Fruit fly (Drosophila melanogaster) whole organism, larva: Measurements from ENCODE around the gene CG31817.
A peak's percentile ranks its signal among the peaks of the same experiment; 100 is the strongest.

Experiments used
- noc ChIP-seq: fragments of 200-800 bp; sonication (Bioruptor generic); optimal IDR thresholded peaks from 3 replicates; lab custom pipeline; 2019; ENCODE audit warnings: missing biosample characterization, mild to moderate bottlenecking, missing genetic modification characterization, moderate library complexity

CG31817 gene

DNA sequence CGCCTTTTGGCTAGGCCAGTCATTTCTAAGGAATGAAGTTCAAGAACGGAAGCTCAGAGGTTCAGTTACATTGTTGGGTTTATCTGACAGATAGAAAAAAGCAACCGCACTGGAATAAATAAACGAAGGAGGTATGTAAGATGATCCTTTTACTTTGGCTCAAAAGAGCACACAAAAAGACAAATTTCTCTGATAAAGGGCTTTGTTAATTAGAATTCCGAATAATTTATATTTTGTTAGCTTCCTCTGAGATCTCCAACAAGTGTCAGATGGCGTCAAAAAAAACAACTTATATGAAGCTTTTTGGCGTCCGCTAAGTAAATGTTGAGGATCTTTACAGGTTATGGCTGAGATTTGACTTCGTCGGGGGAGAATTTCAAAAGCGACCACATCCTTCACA is at the start of gene CG31817:
TSS of gene CG31817 (minus strand) at position 101 of the 400 bp plus-strand sequence.
- TF ChIP-seq noc (tag; lab: Kevin White, UChicago), result no peak

DNA sequence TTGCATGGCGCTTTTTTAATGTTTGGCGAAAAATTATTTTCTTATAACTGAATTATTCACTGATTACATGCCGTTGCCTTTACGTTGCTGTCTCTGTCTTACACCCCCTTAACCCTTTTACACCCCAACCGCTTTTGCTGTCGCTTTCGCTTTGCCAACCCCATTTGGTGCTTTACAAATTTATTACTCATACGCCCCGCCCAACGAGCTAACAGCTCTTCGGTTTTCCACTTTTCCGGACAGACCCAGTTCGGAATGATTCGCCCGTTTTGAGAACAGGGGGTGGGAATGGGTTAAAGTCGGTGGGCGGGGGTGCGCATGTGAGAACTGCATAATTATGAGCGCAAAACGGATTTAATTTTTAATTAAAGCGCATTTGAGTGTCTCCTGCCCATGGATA is 43.3 kb upstream of the CG31817 start:
- TF ChIP-seq noc (tag; lab: Kevin White, UChicago), result no peak

DNA sequence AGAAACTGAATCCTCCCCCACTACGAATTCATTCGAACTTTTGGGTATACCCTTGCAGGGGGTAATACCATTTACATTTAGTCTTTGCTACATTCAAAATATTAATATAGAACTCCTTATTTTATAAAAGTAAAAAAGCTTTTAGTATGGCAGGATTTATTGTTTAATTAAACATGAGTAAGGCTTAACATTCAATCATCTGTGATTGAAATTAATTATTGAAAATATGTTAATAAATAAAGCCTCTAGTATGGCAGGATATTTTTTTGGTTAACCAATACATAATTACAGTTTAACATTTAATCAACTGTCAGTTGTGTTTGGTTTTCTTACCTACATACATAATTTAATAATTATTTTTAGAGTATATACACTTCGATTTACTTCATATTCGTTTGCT is 37.0 kb upstream of the CG31817 start:
- TF ChIP-seq noc (tag; lab: Kevin White, UChicago), result no peak

DNA sequence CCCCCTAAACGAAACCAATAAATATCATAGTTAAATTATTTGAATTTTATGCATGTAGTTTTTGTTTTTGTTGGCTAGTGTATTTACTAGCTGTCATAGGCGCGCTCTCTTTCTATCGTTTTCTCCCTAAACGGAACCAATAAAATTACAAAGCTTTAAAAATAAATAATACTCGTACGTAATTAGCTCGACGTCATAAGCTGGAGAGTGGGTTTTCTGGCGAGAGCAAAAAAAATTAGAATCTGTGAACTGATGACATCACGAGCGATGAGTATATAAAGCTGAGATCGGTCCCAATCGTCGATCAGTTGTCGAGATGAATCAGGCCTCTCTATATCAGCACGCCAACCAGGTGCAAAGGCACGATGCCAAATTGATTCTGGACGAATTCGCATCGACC is 27.9 kb upstream of the CG31817 start, which contains the start of gene jhamt:
TSS of gene jhamt (plus strand) at position 301 of the 400 bp plus-strand sequence.
- TF ChIP-seq noc (tag; lab: Kevin White, UChicago), result no peak

DNA sequence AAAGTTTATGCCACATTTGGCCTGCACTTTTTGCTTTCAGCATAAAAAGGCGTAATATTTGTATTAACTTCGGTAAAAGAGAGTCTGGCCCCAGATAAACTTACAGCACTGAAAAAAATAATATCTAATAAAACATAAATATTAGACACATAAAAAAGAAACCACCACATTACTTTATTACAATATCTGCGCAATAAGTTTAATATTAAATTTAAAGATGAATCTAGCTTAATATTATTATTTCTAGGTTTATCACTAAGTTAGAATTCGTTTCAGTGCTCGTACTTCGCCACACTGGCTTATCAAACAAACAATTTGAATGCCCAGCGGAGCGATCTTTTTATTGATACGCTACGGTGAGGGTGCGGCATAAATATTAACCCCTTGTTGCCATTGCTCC is 20.2 kb upstream of the CG31817 start:
- no peak for TF ChIP-seq noc (tag; lab: Kevin White, UChicago)

DNA sequence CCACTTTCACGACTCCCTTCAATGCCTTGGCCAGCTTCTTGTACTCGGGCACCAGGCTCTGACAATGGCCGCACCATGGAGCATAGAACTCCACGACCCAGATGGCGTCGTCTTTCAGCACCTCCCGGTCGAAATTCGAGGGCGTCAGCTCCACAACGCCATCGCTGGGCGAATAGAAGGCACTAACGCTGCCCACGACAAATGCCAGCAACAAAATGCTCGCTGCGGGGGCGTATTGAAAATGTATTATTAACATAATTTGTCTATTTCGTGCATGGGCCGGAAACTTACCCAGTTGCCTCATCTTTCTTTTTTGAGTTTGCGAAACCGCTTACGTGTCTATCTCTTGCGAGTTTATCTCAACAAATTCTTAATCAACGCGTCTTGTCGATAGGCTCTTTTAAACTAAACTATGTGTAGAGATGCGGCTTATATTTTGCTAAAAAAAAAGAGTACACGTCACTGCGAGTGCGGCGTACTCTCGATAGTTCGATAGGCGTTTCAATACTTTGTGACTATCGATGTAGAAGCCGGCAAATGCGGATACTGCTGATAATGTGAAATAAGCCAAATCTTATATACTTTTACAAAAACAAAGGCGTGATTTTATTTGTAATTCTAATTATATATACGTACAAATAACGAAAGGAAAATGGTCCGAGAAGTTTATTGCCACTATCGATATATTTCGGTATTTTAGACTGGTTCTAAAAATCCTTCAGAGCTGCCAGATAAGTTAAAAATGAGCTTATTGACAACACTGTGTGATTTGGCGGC is 18.8 kb upstream of the CG31817 start, which contains the start of gene CaBP1:
TSS of gene CaBP1 (minus strand) at position 487 of the 777 bp plus-strand sequence.
- no peak for TF ChIP-seq noc (tag; lab: Kevin White, UChicago)

DNA sequence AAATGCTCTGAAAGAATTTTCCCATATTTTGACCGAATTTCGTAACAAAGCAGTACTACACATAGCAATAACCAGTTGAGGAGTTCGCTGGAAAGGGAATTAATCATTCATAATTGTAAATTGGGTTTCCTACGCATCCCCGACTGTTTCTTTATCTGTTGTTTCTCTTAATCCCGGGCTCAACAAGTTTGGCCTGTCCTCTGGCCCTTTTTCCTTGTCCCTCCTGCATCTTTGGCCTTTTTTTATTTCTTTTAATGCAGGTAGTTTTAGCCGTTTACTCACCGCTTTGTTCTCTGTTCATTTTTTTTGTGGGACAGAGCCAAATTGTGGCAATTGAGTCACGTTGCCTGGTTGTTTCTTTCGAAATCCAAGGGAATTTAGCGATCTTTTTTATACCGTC is 16.1 kb upstream of the CG31817 start:
- no peak for TF ChIP-seq noc (tag; lab: Kevin White, UChicago)

DNA sequence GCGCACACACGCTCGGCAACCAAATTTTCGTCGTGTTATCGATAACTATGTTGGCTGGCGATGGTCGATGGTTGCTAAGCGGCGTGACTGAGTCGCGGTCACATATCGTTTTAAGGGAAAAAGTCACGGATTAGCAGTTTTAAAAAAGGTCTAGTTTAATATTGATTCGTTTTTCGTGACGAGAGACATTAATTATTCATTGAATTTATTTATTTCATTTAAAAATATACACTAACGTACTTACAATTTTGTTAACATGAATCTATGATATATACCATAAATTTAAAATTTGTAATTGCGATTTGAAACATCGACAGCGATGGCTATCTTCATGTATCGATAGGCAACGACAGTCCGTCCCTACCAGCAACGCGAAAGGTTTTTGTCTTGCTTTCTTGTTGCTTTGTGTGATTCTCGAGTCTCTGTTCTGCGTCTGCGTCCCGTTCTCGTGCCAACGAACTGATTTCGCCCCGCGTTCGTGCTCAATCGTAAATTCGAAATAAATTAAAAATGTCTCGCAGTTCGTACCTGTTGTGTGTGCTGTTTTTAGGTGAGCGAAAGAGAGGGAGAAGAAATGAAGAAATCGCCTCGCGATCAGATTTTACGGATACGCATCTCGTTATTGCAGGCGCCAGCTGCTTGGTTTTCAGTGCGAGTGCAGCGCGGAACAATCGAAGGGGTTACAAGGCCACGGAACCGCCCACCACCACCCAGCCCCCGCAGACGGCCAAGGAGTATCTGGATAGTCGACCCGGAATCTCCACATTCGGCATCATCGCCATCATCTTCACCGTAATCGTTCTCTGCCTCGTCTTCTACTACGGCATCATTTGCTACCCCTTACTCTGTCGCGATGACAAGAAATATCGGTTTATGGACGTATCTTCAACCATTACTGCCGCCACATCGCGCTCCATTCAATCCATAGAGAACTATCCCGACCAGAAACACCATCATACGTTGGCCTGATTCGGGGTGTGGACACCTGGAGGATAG is 15.2 kb upstream of the CG31817 start, which contains the start of the genes Hyls1, chif and CG4455:
TSS of gene Hyls1 (minus strand) at position 44 of the 996 bp plus-strand sequence.
TSS of gene chif (minus strand) at position 44 of the 996 bp plus-strand sequence.
TSS of gene CG4455 (plus strand) at position 350 of the 996 bp plus-strand sequence.
- TF ChIP-seq noc (tag; lab: Kevin White, UChicago), result peak; percentile 57

DNA sequence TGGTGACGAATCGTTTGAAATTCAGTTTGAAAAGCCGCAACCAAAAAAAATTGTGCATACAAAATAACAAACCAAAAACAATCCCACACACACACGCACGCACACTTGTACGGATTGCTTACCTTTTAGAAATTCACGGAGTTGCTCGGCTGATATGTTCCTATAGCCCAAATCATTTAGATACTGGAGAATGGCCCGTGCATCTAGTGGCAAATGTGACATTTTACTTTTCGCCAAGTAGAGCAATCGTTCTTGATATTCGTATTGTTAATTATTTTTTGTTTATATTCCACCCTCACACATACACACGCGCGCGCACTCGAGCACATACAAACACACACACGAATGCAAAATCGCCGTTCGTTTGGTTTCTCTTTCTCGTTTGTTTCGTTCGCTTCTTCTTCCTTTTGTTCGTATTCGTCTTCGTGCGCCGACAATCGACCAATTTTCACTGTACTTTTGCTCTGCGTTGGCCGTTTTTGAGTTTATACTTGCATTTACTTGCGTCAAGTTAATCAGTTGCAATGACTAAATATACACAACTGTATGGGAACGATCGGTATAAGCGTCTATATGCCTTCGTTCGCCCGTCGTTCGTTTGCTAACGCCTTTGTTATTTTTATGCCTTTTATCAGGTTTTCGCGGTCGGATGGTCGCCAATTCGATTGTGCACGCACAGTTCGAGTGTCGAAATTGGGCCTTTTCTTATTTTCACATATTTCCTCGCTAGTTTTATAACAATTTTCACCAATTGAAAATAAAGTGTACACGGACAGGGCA is 14.3 kb upstream of the CG31817 start:
- TF ChIP-seq noc (tag; lab: Kevin White, UChicago), result no peak

DNA sequence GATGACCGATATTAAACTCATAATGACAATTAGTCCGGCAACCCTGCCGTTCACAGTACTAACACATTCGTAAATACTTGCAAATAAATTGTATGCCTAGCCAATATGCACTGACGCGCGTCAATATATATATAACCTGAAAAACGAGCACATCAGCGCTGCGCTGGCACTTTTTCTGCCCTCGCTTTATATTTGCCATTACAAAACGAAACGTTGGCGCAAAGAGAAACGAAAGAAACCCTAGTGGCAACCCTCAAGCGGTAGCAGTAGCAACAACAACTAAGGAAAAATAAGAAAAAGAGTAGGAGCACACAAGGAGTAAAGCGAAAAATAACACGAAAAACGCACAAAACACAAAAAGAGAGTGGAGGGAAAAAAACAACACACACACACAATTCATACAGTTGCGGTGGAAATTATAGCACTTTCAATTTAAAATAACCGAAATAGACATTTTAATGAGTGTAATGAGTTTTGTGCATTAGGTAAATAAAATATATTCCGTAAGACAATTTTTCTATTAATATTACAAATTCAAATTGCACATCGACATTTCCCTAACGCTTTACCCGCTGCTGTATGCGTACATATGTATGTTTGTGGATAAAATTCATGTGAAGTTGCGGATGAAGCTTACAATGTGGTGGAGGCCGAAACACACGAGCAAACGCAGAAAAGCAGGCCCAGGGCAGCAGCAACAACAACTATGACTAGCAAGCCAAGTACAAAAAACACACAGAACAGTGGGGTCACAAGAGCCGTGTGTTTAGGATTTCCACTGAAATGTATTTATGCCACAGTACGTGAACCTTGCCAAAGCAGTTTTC is 13.3 kb upstream of the CG31817 start:
- peak; percentile 99 for TF ChIP-seq noc (tag; lab: Kevin White, UChicago)

DNA sequence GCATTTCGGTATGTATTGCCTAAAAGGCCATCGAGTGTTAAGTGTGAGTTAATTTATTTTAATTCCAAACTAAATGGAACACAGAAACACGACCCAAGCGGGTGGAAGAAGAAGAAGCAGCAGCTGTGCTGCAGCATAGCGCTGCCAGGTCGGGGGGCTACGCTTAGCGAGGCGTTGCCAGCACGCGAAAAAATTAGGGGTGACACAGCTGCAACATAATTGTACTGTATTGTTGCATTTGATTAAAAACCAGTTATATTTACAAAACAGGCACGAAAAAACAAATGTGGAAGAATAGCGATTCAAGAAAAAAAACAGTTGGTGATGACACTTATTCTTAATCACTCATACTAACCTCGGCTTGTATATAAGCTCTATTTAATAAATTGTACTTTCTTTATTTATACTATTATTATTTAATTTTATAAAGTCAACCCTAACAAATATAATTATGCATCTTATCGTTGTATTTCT is 12.5 kb upstream of the CG31817 start:
- TF ChIP-seq noc (tag; lab: Kevin White, UChicago), result no peak

DNA sequence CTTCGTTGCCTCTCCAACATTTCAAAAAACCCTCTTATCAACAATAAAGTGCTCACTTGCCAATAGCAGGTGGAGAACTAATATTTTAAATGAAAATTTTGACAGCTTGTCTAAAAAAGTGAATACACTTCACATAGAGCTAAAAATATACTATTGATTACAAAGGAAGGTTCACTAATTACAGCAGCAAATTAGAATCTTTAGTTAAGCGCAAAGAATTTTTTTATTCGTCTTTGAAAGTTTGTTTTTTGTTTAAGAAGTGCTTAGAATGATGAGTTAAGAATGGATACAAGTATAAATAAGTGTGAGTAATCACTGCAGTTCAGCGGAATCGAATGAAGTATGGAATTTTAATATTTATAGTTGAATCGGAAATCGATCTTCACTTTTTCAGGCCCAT is 4.5 kb upstream of the CG31817 start, which contains the start of gene CG44405:
TSS of gene CG44405 (minus strand) at position 101 of the 400 bp plus-strand sequence.
- TF ChIP-seq noc (tag; lab: Kevin White, UChicago), result no peak

DNA sequence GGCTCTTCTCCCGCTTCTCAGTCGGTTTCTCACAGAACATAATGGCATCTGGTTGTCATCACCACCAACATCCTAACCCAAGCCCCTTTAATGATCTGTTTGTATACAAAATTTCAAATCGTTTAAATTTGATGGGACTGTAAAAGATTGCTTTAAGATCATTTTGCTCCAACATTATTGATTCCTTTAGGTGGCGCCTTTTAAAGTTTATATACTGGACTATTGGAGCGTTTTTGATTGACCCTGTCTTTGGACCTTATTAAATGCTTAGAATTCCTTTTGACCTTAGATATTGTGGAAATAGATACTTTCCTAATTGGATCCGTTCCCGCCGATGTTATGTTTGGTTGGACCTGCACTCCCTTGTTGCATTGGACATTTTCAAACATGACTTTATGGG is 2.6 kb upstream of the CG31817 start, which contains the start of gene CG42266:
TSS of gene CG42266 (minus strand) at position 101 of the 400 bp plus-strand sequence.
- TF ChIP-seq noc (tag; lab: Kevin White, UChicago), result no peak

DNA sequence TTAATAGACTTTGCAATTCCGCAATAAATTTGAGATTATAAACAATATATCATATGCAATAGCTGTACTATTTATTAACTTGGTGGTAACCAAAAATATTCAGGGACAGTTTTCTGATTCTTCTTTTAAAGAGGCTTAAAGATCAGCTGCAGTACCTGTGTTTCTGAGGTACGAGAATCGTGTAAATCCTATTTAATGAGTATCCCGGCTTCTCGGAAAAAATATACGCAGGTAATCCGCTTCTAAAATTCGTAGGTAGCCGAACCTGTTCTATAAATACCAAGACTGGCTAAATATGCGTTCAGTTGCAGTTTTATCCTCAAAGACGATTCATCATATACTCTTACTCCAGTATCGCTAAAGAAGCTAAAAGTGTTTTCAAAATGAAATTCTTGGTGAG is 8.1 kb downstream of the CG31817 start, which contains the start of gene CG4440:
TSS of gene CG4440 (plus strand) at position 301 of the 400 bp plus-strand sequence.
- no peak for TF ChIP-seq noc (tag; lab: Kevin White, UChicago)
